Fruit fly (Drosophila melanogaster) whole organism, wandering third instar larva: ENCODE measurements around the gene mdlc.

Source experiments
- Abd-B ChIP-seq: fragments of >200 bp; optimal IDR thresholded peaks from 2 replicates; lab custom pipeline; 2017; ENCODE audit warnings: missing biosample characterization, missing genetic modification characterization
- CG32264 ChIP-seq: fragments of 200-800 bp; sonication (Bioruptor generic); optimal IDR thresholded peaks from 2 replicates; lab custom pipeline; 2016; ENCODE audit warnings: missing biosample characterization, missing genetic modification characterization
- CG9705 ChIP-seq: fragments of 200-800 bp; sonication (Bioruptor generic); optimal IDR thresholded peaks from 2 replicates; lab custom pipeline; 2018; ENCODE audit warnings: missing biosample characterization, mild to moderate bottlenecking, missing genetic modification characterization
- CrebA ChIP-seq: fragments of 200-800 bp; sonication (Bioruptor generic); optimal IDR thresholded peaks from 2 replicates; lab custom pipeline; 2016; ENCODE audit warnings: missing biosample characterization, mild to moderate bottlenecking, missing genetic modification characterization, borderline replicate concordance
- Dfd ChIP-seq: fragments of >200 bp; optimal IDR thresholded peaks from 2 replicates; lab custom pipeline; 2017; ENCODE audit warnings: missing biosample characterization, missing genetic modification characterization
- Dif ChIP-seq: fragments of 200-275, 200-300 bp; sonication (Bioruptor generic); optimal IDR thresholded peaks from 2 replicates; lab custom pipeline; 2018; ENCODE audit warnings: missing biosample characterization, missing genetic modification characterization; ENCODE audit not compliant: partially characterized antibody
- HLH106 ChIP-seq: fragments of 200-800 bp; optimal IDR thresholded peaks from 3 replicates; lab custom pipeline; 2019; ENCODE audit warnings: missing biosample characterization, mild to moderate bottlenecking, missing genetic modification characterization, moderate library complexity
- Hr78 ChIP-seq: fragments of >200 bp; optimal IDR thresholded peaks from 2 replicates; lab custom pipeline; 2017; ENCODE audit warnings: missing biosample characterization, missing genetic modification characterization
- Hr83 ChIP-seq: fragments of 200-300 bp; sonication (Bioruptor generic); optimal IDR thresholded peaks from 2 replicates; lab custom pipeline; 2016; ENCODE audit warnings: missing biosample characterization, mild to moderate bottlenecking, missing genetic modification characterization, moderate library complexity; ENCODE audit not compliant: poor library complexity, severe bottlenecking
- Jra ChIP-seq: sonication (Bioruptor generic); optimal IDR thresholded peaks from 2 replicates; lab custom pipeline; 2016; ENCODE audit warnings: missing biosample characterization, missing genetic modification characterization
- Mio ChIP-seq: sonication (Bioruptor generic); optimal IDR thresholded peaks from 2 replicates; lab custom pipeline; 2016; ENCODE audit warnings: missing biosample characterization, missing genetic modification characterization
- Myc ChIP-seq: fragments of >200 bp; optimal IDR thresholded peaks from 2 replicates; lab custom pipeline; 2017
- N ChIP-seq: fragments of >200 bp; optimal IDR thresholded peaks from 2 replicates; lab custom pipeline; 2018; ENCODE audit warnings: missing biosample characterization, missing external identifiers, missing genetic modification characterization
- Rel ChIP-seq, 2 experiments: fragments of 200-800 bp; sonication (Bioruptor generic) in 1 of 2; optimal IDR thresholded peaks; 2 replicates in 1 of 2; 3 replicates in 1 of 2; lab custom pipeline; 2016 to 2019; ENCODE audit warnings: mild to moderate bottlenecking in 2 of 2, missing biosample characterization in 2 of 2, missing genetic modification characterization in 2 of 2, moderate library complexity in 1 of 2
- Sp1 ChIP-seq: fragments of 200-800 bp; sonication (Bioruptor generic); optimal IDR thresholded peaks from 3 replicates; lab custom pipeline; 2019; ENCODE audit warnings: missing biosample characterization, mild to moderate bottlenecking, missing genetic modification characterization, moderate library complexity
- Vsx2 ChIP-seq: fragments of 200-300, 225-300 bp; sonication (Bioruptor generic); optimal IDR thresholded peaks from 2 replicates; lab custom pipeline; 2018; ENCODE audit warnings: missing biosample characterization, missing genetic modification characterization; ENCODE audit not compliant: partially characterized antibody
- brk ChIP-seq: fragments of 200-800 bp; sonication (Bioruptor generic); optimal IDR thresholded peaks from 2 replicates; lab custom pipeline; 2016; ENCODE audit warnings: missing biosample characterization, mild to moderate bottlenecking, missing genetic modification characterization
- dl ChIP-seq, 2 experiments: fragments of 175-275, 200-275 bp in 1 of 2; fragments of 200-275 bp in 1 of 2; sonication (Bioruptor generic); optimal IDR thresholded peaks; lab custom pipeline; 2018; ENCODE audit warnings: mild to moderate bottlenecking in 2 of 2, missing biosample characterization in 2 of 2, missing genetic modification characterization in 2 of 2, moderate library complexity in 2 of 2; ENCODE audit not compliant: partially characterized antibody in 2 of 2, insufficient read depth in 1 of 2
- dmrt93B ChIP-seq: fragments of 200-800 bp; sonication (Bioruptor generic); optimal IDR thresholded peaks from 2 replicates; lab custom pipeline; 2018; ENCODE audit warnings: missing biosample characterization, mild to moderate bottlenecking, missing genetic modification characterization
- dsf ChIP-seq: sonication (Bioruptor generic); optimal IDR thresholded peaks from 2 replicates; lab custom pipeline; 2016; ENCODE audit warnings: missing biosample characterization, missing genetic modification characterization, borderline replicate concordance
- ey ChIP-seq: fragments of 200-800 bp; sonication (Bioruptor generic); optimal IDR thresholded peaks from 2 replicates; lab custom pipeline; 2016; ENCODE audit warnings: missing biosample characterization, missing genetic modification characterization
- foxo ChIP-seq, 2 experiments: fragments of 200-800 bp; sonication (Bioruptor generic); optimal IDR thresholded peaks; 2 replicates in 1 of 2; 3 replicates in 1 of 2; lab custom pipeline; 2016 to 2017; ENCODE audit warnings: missing biosample characterization in 2 of 2, missing genetic modification characterization in 2 of 2
- fru ChIP-seq: fragments of 200-800 bp; sonication (Bioruptor generic); optimal IDR thresholded peaks from 3 replicates; lab custom pipeline; 2016; ENCODE audit warnings: missing biosample characterization, mild to moderate bottlenecking, missing genetic modification characterization
- h ChIP-seq: fragments of 200-800 bp; sonication (Bioruptor generic); optimal IDR thresholded peaks from 3 replicates; lab custom pipeline; 2016; ENCODE audit warnings: missing biosample characterization, mild to moderate bottlenecking, missing genetic modification characterization
- lola ChIP-seq: fragments of >200 bp; optimal IDR thresholded peaks from 2 replicates; lab custom pipeline; 2017; ENCODE audit warnings: missing biosample characterization, missing genetic modification characterization
- pan ChIP-seq: fragments of >200 bp; optimal IDR thresholded peaks from 2 replicates; lab custom pipeline; 2017
- psq ChIP-seq: fragments of 200-800 bp; sonication (Bioruptor generic); optimal IDR thresholded peaks from 3 replicates; lab custom pipeline; 2017; ENCODE audit warnings: missing biosample characterization, mild to moderate bottlenecking, missing genetic modification characterization, moderate library complexity
- sage ChIP-seq: fragments of 200-800 bp; sonication (Bioruptor generic); optimal IDR thresholded peaks from 2 replicates; lab custom pipeline; 2016; ENCODE audit warnings: missing biosample characterization, mild to moderate bottlenecking, missing genetic modification characterization
- sv ChIP-seq: fragments of 200-800 bp; sonication (Bioruptor generic); optimal IDR thresholded peaks from 3 replicates; lab custom pipeline; 2016; ENCODE audit warnings: missing biosample characterization, missing genetic modification characterization
- woc ChIP-seq: sonication (Bioruptor generic); optimal IDR thresholded peaks from 2 replicates; lab custom pipeline; 2016; ENCODE audit warnings: missing biosample characterization, mild to moderate bottlenecking, missing genetic modification characterization

mdlc gene

dm6 chr3R:20057501-20057900 is at the start of gene mdlc:
TSS of gene mdlc (plus strand) at chr3R:20057748.
- TF ChIP-seq foxo (GFP tag; optimal IDR thresholded peaks at IDR 0.05; lab: Kevin White, UChicago) = peak in 1 of 2 experiments; percentile 23
- TF ChIP-seq Abd-B (GFP tag; lab: Kevin White, UChicago) = no peak

DNA sequence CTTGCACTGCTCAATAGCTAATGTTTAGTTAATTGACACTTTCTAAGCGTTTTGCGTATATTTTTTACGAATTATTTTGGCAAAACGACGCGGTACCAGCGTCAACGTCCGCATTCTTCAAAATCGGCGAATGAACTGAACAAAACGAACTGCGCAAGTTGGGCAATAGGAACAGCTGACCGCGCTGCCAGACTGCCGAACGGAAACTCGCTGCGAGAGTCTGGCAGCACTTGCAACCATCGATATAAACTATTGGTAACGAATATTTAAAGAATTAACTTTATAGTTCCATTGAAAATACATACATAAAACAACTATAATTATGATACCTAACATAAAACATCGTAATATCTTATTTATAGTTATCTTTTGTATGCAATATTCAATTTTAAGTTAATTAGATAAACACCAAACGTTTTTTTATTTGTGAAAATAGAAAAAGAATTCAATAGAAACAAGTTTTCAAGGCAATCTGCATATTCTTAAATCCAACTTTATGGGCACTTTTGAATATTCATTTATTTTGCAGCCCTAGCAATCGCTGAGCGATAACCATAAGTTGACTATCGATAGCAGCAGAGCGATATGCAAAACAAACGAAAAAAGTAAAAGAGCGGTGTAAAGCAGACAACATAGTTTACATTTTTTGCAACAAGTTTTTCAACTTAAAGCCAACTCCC is 49.0 kb upstream of the mdlc start, which contains the start of the genes Hs6st and MED25:
Hs6st (minus strand) TSS at position 141 of the 680 bp plus-strand sequence.
MED25 (plus strand) TSS at position 576 of the 680 bp plus-strand sequence.
- TF ChIP-seq Myc (no peak), fru (peak; percentile 17), dmrt93B (GFP tag; lab: Kevin White, UChicago) (peak; percentile 41), CG32264 (no peak), pan (lab: Kevin White, UChicago) (no peak), psq (peak; percentile 98), h (GFP tag; lab: Kevin White, UChicago) (peak; percentile 71), Mio (no peak), Hr83 (GFP tag; lab: Kevin White, UChicago) (peak; percentile 70), Vsx2 (GFP tag; lab: Kevin White, UChicago) (no peak), Abd-B (GFP tag; lab: Kevin White, UChicago) (no peak), ey (no peak), sv (GFP tag; lab: Kevin White, UChicago) (peak; percentile 32), woc (no peak), HLH106 (tag; lab: Kevin White, UChicago) (peak; percentile 34), CG9705 (GFP tag; lab: Kevin White, UChicago) (peak; percentile 40), sage (GFP tag; lab: Kevin White, UChicago) (no peak), Hr78 (no peak), lola (no peak), Sp1 (GFP tag; lab: Kevin White, UChicago) (peak; percentile 37), N (GFP tag; lab: Kevin White, UChicago) (no peak), dsf (GFP tag; lab: Kevin White, UChicago) (no peak), foxo (GFP tag; optimal IDR thresholded peaks at IDR 0.05; lab: Kevin White, UChicago) (no peak)

DNA sequence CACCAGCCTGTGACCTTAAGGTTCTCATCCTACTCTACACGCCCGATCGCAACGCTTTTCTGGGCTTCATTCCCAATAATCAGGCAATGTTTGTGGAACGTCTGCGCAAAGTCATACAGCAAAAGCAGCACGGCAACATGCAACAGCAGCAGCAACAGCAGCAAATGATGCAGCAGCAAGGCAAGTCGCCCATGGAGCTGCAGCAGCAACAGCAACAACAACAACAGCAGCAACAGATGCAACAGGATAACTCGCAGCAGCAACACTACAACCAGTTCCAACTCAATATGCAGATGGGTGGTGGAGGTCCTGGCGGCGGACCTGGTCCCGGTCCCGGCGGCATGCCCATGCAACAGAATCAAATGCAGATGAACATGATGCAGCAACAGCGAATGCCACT is 46.6 kb upstream of the mdlc start:
- no peak for TF ChIP-seq CrebA (GFP tag; lab: Kevin White, UChicago)
- no peak for TF ChIP-seq N (GFP tag; lab: Kevin White, UChicago)
- TF ChIP-seq Dfd (GFP tag; lab: Kevin White, UChicago) = peak; percentile 94
- TF ChIP-seq, all 38 proteins: peak for 1

dm6 chr3R:20012688-20013087 is 44.9 kb upstream of the mdlc start:
- TF ChIP-seq foxo (GFP tag; optimal IDR thresholded peaks at IDR 0.05; lab: Kevin White, UChicago) (no peak), Vsx2 (GFP tag; lab: Kevin White, UChicago) (no peak), dmrt93B (GFP tag; lab: Kevin White, UChicago) (no peak), pan (lab: Kevin White, UChicago) (no peak), brk (GFP tag; lab: Kevin White, UChicago) (no peak), HLH106 (tag; lab: Kevin White, UChicago) (no peak), Hr83 (GFP tag; lab: Kevin White, UChicago) (no peak), CG9705 (GFP tag; lab: Kevin White, UChicago) (no peak), fru (no peak), Dif (GFP tag; lab: Kevin White, UChicago) (no peak), Rel (GFP tag; optimal IDR thresholded peaks at IDR 0.05; lab: Kevin White, UChicago) (no peak), Rel (tag; optimal IDR thresholded peaks at IDR 0.05; lab: Kevin White, UChicago) (no peak), dl (GFP tag; optimal IDR thresholded peaks at IDR 0.05; lab: Kevin White, UChicago; ENCODE audit: insufficient read depth in 1 of 2, partially characterized antibody in 2 of 2) (no peak), lola (no peak), dsf (GFP tag; lab: Kevin White, UChicago) (no peak), Jra (no peak), h (GFP tag; lab: Kevin White, UChicago) (no peak), psq (no peak)
